In genomic region chr3L:21591247-21591646, dm6 we compare ENCODE assay signal across 3 fruit fly cellular contexts.
A peak's percentile ranks its signal among the peaks of the same experiment; 100 is the strongest.
TF ChIP-seq lines count a peak whose summit lies in the region.

No protein-coding gene starts in this region.

- TF ChIP-seq CTCF in whole organism, embryonic (GFP tag; optimal IDR thresholded peaks at IDR 0.05; lab: Kevin White, UChicago) = no peak

TF ChIP-seq in whole organism, adult, 20 proteins besides CTCF, POLR2A, EP300 and RAD21:
- TF ChIP-seq bab1 (GFP tag; optimal IDR thresholded peaks at IDR 0.05; lab: Kevin White, UChicago) (peak; percentile 7), Crg-1 (GFP tag; optimal IDR thresholded peaks at IDR 0.05; lab: Kevin White, UChicago) (no peak)

TF ChIP-seq in whole organism, embryonic, 481 proteins besides CTCF, POLR2A, EP300 and RAD21:
- TF ChIP-seq CG7963 (GFP tag; IDR thresholded peaks at IDR 0.05; lab: Robert Waterston, UW; ENCODE audit: partially characterized antibody) (0 out of 3 replicates have a peak, but pooled peaks have one; percentile 49), CG2678 (tag; optimal IDR thresholded peaks at IDR 0.05; lab: Kevin White, UChicago) (no peak), HLHmδ (GFP tag; optimal IDR thresholded peaks at IDR 0.05; lab: Kevin White, UChicago) (peak; percentile 8)

TF ChIP-seq in whole organism, prepupa, 60 proteins besides CTCF, POLR2A, EP300 and RAD21:
- TF ChIP-seq CG32006 (GFP tag; optimal IDR thresholded peaks at IDR 0.05; lab: Kevin White, UChicago) (no peak), svp (GFP tag; lab: Kevin White, UChicago) (peak; percentile 54), CG31627 (GFP tag; optimal IDR thresholded peaks at IDR 0.05; lab: Kevin White, UChicago) (no peak), Met (GFP tag; optimal IDR thresholded peaks at IDR 0.05; lab: Kevin White, UChicago) (no peak), CG9139 (GFP tag; optimal IDR thresholded peaks at IDR 0.05; lab: Kevin White, UChicago) (no peak), Sox102F (GFP tag; optimal IDR thresholded peaks at IDR 0.05; lab: Kevin White, UChicago) (no peak), CG10631 (GFP tag; optimal IDR thresholded peaks at IDR 0.05; lab: Kevin White, UChicago) (no peak), CG8632 (GFP tag; optimal IDR thresholded peaks at IDR 0.05; lab: Kevin White, UChicago) (no peak), CG1621 (tag; optimal IDR thresholded peaks at IDR 0.05; lab: Kevin White, UChicago) (no peak), CG11762 (GFP tag; optimal IDR thresholded peaks at IDR 0.05; lab: Kevin White, UChicago; ENCODE audit: insufficient read depth) (no peak), CG11902 (GFP tag; optimal IDR thresholded peaks at IDR 0.05; lab: Kevin White, UChicago) (no peak), Lpt (GFP tag; optimal IDR thresholded peaks at IDR 0.05; lab: Kevin White, UChicago) (no peak), ss (GFP tag; optimal IDR thresholded peaks at IDR 0.05; lab: Kevin White, UChicago) (peak in 1 of 2 experiments; percentile 53), Eip78C (GFP tag; lab: Kevin White, UChicago) (no peak), dac (GFP tag; optimal IDR thresholded peaks at IDR 0.05; lab: Kevin White, UChicago) (no peak), CG6792 (GFP tag; optimal IDR thresholded peaks at IDR 0.05; lab: Kevin White, UChicago) (no peak)
